Worm (Caenorhabditis elegans) whole organism, midembryonic: ENCODE measurements around the gene nhr-99.

Experiments
- T22C8.4 ChIP-seq: fragments of 200-800 bp; sonication (Bioruptor generic); IDR thresholded peaks from 2 replicates; pipeline ENCODE4 v1.3.6; 2022; ENCODE audit warnings: missing genetic modification characterization, missing compliant biosample characterization
- flt-1 ChIP-seq: fragments of 200-800 bp; sonication (Bioruptor generic); IDR thresholded peaks from 2 replicates; pipeline ENCODE4 v1.3.6; 2022; ENCODE audit warnings: missing genetic modification characterization, missing compliant biosample characterization
- klf-2 ChIP-seq: fragments of 200-800 bp; sonication (Bioruptor generic); conservative IDR thresholded peaks from 2 replicates; pipeline ENCODE4 v1.3.6; 2022; ENCODE audit warnings: missing genetic modification reagents, missing genetic modification characterization, missing compliant biosample characterization
- med-1 ChIP-seq: sonication (generic microtip); optimal IDR thresholded peaks from 2 replicates; lab custom pipeline; 2017; ENCODE audit warnings: missing genetic modification characterization, mild to moderate bottlenecking, missing compliant biosample characterization, antibody characterized with exemption, missing genetic modification reagents; ENCODE audit not compliant: insufficient read depth
- ref-1 ChIP-seq: fragments of 200-800 bp; sonication (Bioruptor generic); conservative IDR thresholded peaks from 2 replicates; pipeline ENCODE4 v1.3.6; 2022; ENCODE audit warnings: missing genetic modification reagents, missing genetic modification characterization, missing compliant biosample characterization
- ztf-29 ChIP-seq: fragments of 200-800 bp; sonication (Bioruptor generic); IDR thresholded peaks from 2 replicates; pipeline ENCODE4 v1.3.6; 2022; ENCODE audit warnings: missing genetic modification reagents, missing genetic modification characterization, missing compliant biosample characterization

DNA sequence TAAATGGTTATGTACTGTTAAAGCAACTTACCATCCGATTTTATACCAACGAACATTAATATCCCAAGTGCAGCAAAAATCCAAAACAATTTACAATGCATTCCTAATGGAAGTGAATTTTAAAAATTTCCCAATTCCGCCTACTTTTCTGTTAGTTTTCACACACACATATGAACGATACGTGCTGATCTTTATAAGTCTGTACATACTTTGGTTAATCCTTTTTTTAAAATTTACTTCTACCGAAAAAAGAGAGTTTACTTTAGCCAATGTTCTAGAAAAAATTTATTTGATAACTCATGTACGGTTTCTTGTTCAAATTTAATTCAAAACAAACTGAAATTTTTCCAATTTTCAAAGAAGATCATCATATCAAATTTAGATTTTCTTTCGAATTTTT is 50.5 kb downstream of the nhr-99 start, which contains the start of gene R11G11.16:
- no peak for TF ChIP-seq ref-1 (GFP tag; lab: Robert Waterston, UW)
- no peak for TF ChIP-seq T22C8.4 (GFP tag; lab: Robert Waterston, UW)
- no peak for TF ChIP-seq klf-2 (GFP tag; lab: Robert Waterston, UW)
- no peak for TF ChIP-seq ztf-29 (GFP tag; lab: Robert Waterston, UW)
- TF ChIP-seq med-1 (GFP tag; lab: Kevin White, UChicago): no peak
- no peak for TF ChIP-seq flt-1 (GFP tag; lab: Robert Waterston, UW)
